Worm (Caenorhabditis elegans) whole organism, L3 larva: ENCODE measurements around the gene ddx-23.

Source experiments
- R02D3.7 ChIP-seq: fragments of 150-350 bp; optimal IDR thresholded peaks from 2 replicates; lab custom pipeline; 2014; ENCODE audit warnings: missing biosample characterization, missing genetic modification characterization
- ZK546.5 ChIP-seq: sonication (generic microtip); optimal IDR thresholded peaks from 2 replicates; lab custom pipeline; 2017; ENCODE audit warnings: missing biosample characterization, missing genetic modification characterization
- aly-2 ChIP-seq: fragments of 150-350 bp; optimal IDR thresholded peaks from 2 replicates; lab custom pipeline; 2014; ENCODE audit warnings: missing biosample characterization, missing genetic modification characterization
- ama-1 ChIP-seq: fragments of 150-350 bp; optimal IDR thresholded peaks from 2 replicates; lab custom pipeline; 2018
- ceh-16 ChIP-seq: sonication (generic microtip); optimal IDR thresholded peaks from 2 replicates; lab custom pipeline; 2017; ENCODE audit warnings: missing biosample characterization, missing genetic modification characterization
- ceh-82 ChIP-seq: fragments of 150-350 bp; optimal IDR thresholded peaks from 2 replicates; lab custom pipeline; 2014; ENCODE audit warnings: missing biosample characterization, missing genetic modification characterization
- ceh-9 ChIP-seq: sonication (generic microtip); optimal IDR thresholded peaks from 2 replicates; lab custom pipeline; 2018; ENCODE audit warnings: missing biosample characterization, missing genetic modification characterization
- daf-12 ChIP-seq: fragments of 150-350 bp; optimal IDR thresholded peaks from 2 replicates; lab custom pipeline; 2014; ENCODE audit warnings: missing biosample characterization, missing genetic modification reagents, missing genetic modification characterization
- egl-27 ChIP-seq: sonication (generic microtip); optimal IDR thresholded peaks from 4 replicates; lab custom pipeline; 2017; ENCODE audit warnings: missing biosample characterization, missing genetic modification reagents, missing genetic modification characterization
- egl-5 ChIP-seq: fragments of 150-350 bp; optimal IDR thresholded peaks from 2 replicates; lab custom pipeline; 2017; ENCODE audit warnings: missing biosample characterization, missing genetic modification reagents, missing genetic modification characterization, inconsistent platforms
- elt-1 ChIP-seq: fragments of 150-350 bp; optimal IDR thresholded peaks from 2 replicates; lab custom pipeline; 2014; ENCODE audit warnings: missing biosample characterization, missing genetic modification characterization
- elt-2 ChIP-seq: sonication (generic microtip); optimal IDR thresholded peaks from 2 replicates; lab custom pipeline; 2016; ENCODE audit warnings: missing genetic modification reagents, mild to moderate bottlenecking, missing genetic modification characterization, missing compliant biosample characterization
- elt-3 ChIP-seq, 3 experiments: fragments of 150-350 bp in 1 of 3; sonication (generic microtip) in 2 of 3; optimal IDR thresholded peaks; 2 replicates in 2 of 3; 4 replicates in 1 of 3; lab custom pipeline; 2014 to 2017; ENCODE audit warnings: missing biosample characterization in 3 of 3, missing genetic modification characterization in 3 of 3
- eor-1 ChIP-seq, 2 experiments: fragments of 150-350 bp; optimal IDR thresholded peaks; 2 replicates each; lab custom pipeline; 2014 to 2018; ENCODE audit warnings: missing biosample characterization in 2 of 2, missing genetic modification characterization in 2 of 2
- fkh-10 ChIP-seq: sonication (generic microtip); optimal IDR thresholded peaks from 2 replicates; lab custom pipeline; 2017; ENCODE audit warnings: missing biosample characterization, missing genetic modification reagents, missing genetic modification characterization
- fos-1 ChIP-seq: fragments of 150-350 bp; optimal IDR thresholded peaks from 2 replicates; lab custom pipeline; 2014; ENCODE audit warnings: missing biosample characterization, missing genetic modification characterization
- hmg-11 ChIP-seq: sonication (generic microtip); optimal IDR thresholded peaks from 2 replicates; lab custom pipeline; 2016; ENCODE audit warnings: missing genetic modification characterization, missing compliant biosample characterization
- jun-1 ChIP-seq: fragments of 150-350 bp; optimal IDR thresholded peaks from 2 replicates; lab custom pipeline; 2014; ENCODE audit warnings: missing biosample characterization, missing genetic modification reagents, missing genetic modification characterization
- lin-39 ChIP-seq: fragments of 150-350 bp; optimal IDR thresholded peaks from 2 replicates; lab custom pipeline; 2018; ENCODE audit warnings: missing biosample characterization, missing genetic modification reagents, missing genetic modification characterization
- lsy-12 ChIP-seq: sonication (generic microtip); optimal IDR thresholded peaks from 2 replicates; lab custom pipeline; 2016; ENCODE audit warnings: mild to moderate bottlenecking, missing genetic modification characterization, missing compliant biosample characterization
- mdl-1 ChIP-seq: fragments of 150-350 bp; optimal IDR thresholded peaks from 2 replicates; lab custom pipeline; 2014; ENCODE audit warnings: missing biosample characterization, missing genetic modification characterization
- nfya-1 ChIP-seq: sonication (generic microtip); optimal IDR thresholded peaks from 2 replicates; lab custom pipeline; 2017; ENCODE audit warnings: missing genetic modification characterization, mild to moderate bottlenecking, missing compliant biosample characterization, antibody characterized with exemption, moderate library complexity; ENCODE audit not compliant: insufficient read depth
- nhr-11 ChIP-seq: fragments of 150-350 bp; optimal IDR thresholded peaks from 2 replicates; lab custom pipeline; 2014; ENCODE audit warnings: missing biosample characterization, missing genetic modification characterization
- nhr-237 ChIP-seq: fragments of 150-350 bp; optimal IDR thresholded peaks from 2 replicates; lab custom pipeline; 2014; ENCODE audit warnings: missing biosample characterization, missing genetic modification characterization
- nhr-25 ChIP-seq: sonication (generic microtip); optimal IDR thresholded peaks from 2 replicates; lab custom pipeline; 2017; ENCODE audit warnings: missing biosample characterization, missing genetic modification characterization
- nhr-28 ChIP-seq: fragments of 150-350 bp; optimal IDR thresholded peaks from 2 replicates; lab custom pipeline; 2014; ENCODE audit warnings: missing biosample characterization, missing genetic modification characterization
- nhr-43 ChIP-seq: sonication (generic microtip); optimal IDR thresholded peaks from 2 replicates; lab custom pipeline; 2016; ENCODE audit warnings: mild to moderate bottlenecking, missing genetic modification characterization, missing compliant biosample characterization; ENCODE audit not compliant: poor library complexity, severe bottlenecking
- nhr-67 ChIP-seq: fragments of 150-350 bp; optimal IDR thresholded peaks from 2 replicates; lab custom pipeline; 2014; ENCODE audit warnings: missing biosample characterization, missing genetic modification characterization
- nhr-76 ChIP-seq: fragments of 150-350 bp; sonication (generic microtip); optimal IDR thresholded peaks from 5 replicates; lab custom pipeline; 2014; ENCODE audit warnings: missing biosample characterization, missing genetic modification characterization
- pqm-1 ChIP-seq: fragments of 150-350 bp; optimal IDR thresholded peaks from 2 replicates; lab custom pipeline; 2017; ENCODE audit warnings: missing biosample characterization, missing genetic modification characterization, inconsistent platforms
- skn-1 ChIP-seq: fragments of 150-350 bp; optimal IDR thresholded peaks from 2 replicates; lab custom pipeline; 2014; ENCODE audit warnings: missing biosample characterization, missing genetic modification characterization
- snpc-4 ChIP-seq: fragments of 150-350 bp; optimal IDR thresholded peaks from 2 replicates; lab custom pipeline; 2014; ENCODE audit warnings: missing biosample characterization, missing genetic modification characterization
- tbx-2 ChIP-seq: sonication (generic microtip); optimal IDR thresholded peaks from 2 replicates; lab custom pipeline; 2016; ENCODE audit warnings: mild to moderate bottlenecking, missing genetic modification characterization, missing compliant biosample characterization
- unc-39 ChIP-seq: sonication (generic microtip); optimal IDR thresholded peaks from 4 replicates; lab custom pipeline; 2017; ENCODE audit warnings: missing biosample characterization, missing genetic modification characterization
- unc-62 ChIP-seq: fragments of 150-350 bp; sonication (generic microtip); optimal IDR thresholded peaks from 4 replicates; lab custom pipeline; 2014; ENCODE audit warnings: missing biosample characterization, missing genetic modification reagents, missing genetic modification characterization
- zag-1 ChIP-seq: fragments of 150-350 bp; optimal IDR thresholded peaks from 2 replicates; lab custom pipeline; 2014; ENCODE audit warnings: missing biosample characterization, missing genetic modification characterization
- ztf-11 ChIP-seq: fragments of 150-350 bp; optimal IDR thresholded peaks from 2 replicates; lab custom pipeline; 2014; ENCODE audit warnings: missing biosample characterization, missing genetic modification characterization
- ztf-4 ChIP-seq: fragments of 150-350 bp; optimal IDR thresholded peaks from 2 replicates; lab custom pipeline; 2014; ENCODE audit warnings: missing biosample characterization, missing genetic modification characterization

The ddx-23 gene

DNA sequence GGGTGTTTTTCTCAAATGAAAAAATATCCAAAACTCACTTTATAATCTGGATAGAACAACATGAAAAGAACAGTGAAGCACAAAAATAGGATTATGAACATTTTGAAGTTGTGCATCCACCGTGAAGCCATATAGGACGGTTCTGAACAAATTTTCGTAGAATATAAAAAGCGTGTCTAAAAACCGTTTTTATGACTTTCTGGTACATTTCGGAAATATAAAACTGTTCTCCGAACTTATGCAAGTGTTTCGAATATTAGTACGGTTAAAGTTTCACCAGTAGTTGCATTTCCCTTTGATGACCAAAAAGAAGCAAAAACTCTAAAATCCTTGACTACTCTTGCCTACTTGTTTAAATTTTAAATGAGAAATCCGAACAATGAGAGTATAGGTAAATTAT, 35.6 kb upstream of the ddx-23 start, which contains the start of gene C28H8.8:
C28H8.8 (minus strand) TSS at position 101 of the 400 bp plus-strand sequence.
- no peak for TF ChIP-seq nhr-43 (tag; lab: Kevin White, UChicago)
- TF ChIP-seq nhr-76 (tag; lab: Kevin White, UChicago): no peak
- TF ChIP-seq ama-1: no peak
- TF ChIP-seq mdl-1 (tag; lab: Kevin White, UChicago): no peak
- TF ChIP-seq ceh-82: no peak
- no peak for TF ChIP-seq eor-1 (tag; optimal IDR thresholded peaks at IDR 0.05; lab: Kevin White, UChicago)
- TF ChIP-seq unc-39 (tag; lab: Kevin White, UChicago): no peak
- no peak for TF ChIP-seq tbx-2
- no peak for TF ChIP-seq egl-5 (tag; lab: Kevin White, UChicago)
- TF ChIP-seq jun-1 (tag; lab: Kevin White, UChicago): no peak
- TF ChIP-seq nhr-237 (tag; lab: Kevin White, UChicago): no peak
- no peak for TF ChIP-seq nhr-67
- no peak for TF ChIP-seq elt-3 (tag; optimal IDR thresholded peaks at IDR 0.05; lab: Kevin White, UChicago)
- no peak for TF ChIP-seq daf-12 (tag; lab: Kevin White, UChicago)
- TF ChIP-seq fos-1 (tag; lab: Kevin White, UChicago): no peak

DNA sequence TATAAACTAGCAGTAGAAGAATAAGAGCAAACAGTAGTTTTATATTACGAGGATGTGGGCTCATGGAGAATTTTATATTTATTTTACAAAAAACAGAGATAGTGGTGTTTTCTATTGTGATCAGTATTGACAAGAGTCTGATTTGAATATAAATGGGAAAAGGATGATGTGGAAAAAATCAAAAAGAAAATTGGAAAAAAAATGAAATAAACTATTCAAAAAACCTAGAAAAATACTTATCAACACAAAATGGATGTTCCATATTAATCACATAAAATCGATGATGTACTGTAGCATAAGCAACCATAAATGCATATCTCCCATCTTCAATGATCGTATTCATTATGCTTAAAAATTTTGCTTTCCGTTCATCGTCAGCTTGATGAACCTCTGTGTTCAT, 33.8 kb upstream of the ddx-23 start, which contains the start of gene C28H8.7:
C28H8.7 (minus strand) TSS at position 101 of the 400 bp plus-strand sequence.
- TF ChIP-seq ZK546.5 (no peak), nfya-1 (no peak), nhr-43 (tag; lab: Kevin White, UChicago) (no peak), zag-1 (tag; lab: Kevin White, UChicago) (no peak), elt-2 (tag; lab: Kevin White, UChicago) (no peak), nhr-76 (tag; lab: Kevin White, UChicago) (no peak)
- TF ChIP-seq, all 47 proteins: peak for 0

DNA sequence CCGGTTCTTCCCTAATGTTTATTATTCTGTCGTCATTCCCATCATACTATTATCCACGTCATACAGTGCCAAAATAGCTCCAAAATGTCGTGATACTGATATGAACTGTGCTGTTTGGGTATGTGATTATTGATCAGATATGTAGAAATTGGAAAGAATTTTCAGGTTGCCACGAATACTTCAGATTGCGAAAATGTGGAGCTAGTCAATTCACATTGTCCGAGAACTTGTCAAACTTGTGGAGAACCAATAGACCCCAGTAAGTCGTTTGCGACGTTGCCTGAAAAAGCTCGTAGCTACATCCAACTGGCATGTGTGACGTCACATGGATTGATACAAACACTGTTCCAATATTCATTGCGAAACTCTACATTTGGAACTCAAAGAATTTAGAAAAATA, 31.4 kb upstream of the ddx-23 start:
- TF ChIP-seq ZK546.5: no peak
- no peak for TF ChIP-seq ama-1
- TF ChIP-seq unc-62 (GFP tag; lab: Kevin White, UChicago): no peak
- TF ChIP-seq nhr-25 (tag; lab: Kevin White, UChicago): no peak
- no peak for TF ChIP-seq snpc-4
- no peak for TF ChIP-seq nhr-237 (tag; lab: Kevin White, UChicago)
- no peak for TF ChIP-seq eor-1 (tag; optimal IDR thresholded peaks at IDR 0.05; lab: Kevin White, UChicago)
- no peak for TF ChIP-seq ztf-11 (tag; lab: Kevin White, UChicago)
- TF ChIP-seq nhr-28 (tag; lab: Kevin White, UChicago): no peak
- no peak for TF ChIP-seq R02D3.7
- TF ChIP-seq lin-39: no peak
- no peak for TF ChIP-seq aly-2 (tag; lab: Kevin White, UChicago)
- TF ChIP-seq hmg-11 (tag; lab: Kevin White, UChicago): no peak
- TF ChIP-seq skn-1 (tag; lab: Kevin White, UChicago): no peak
- no peak for TF ChIP-seq elt-1 (tag; lab: Kevin White, UChicago)
- TF ChIP-seq nhr-76 (tag; lab: Kevin White, UChicago): no peak
- no peak for TF ChIP-seq elt-3 (tag; optimal IDR thresholded peaks at IDR 0.05; lab: Kevin White, UChicago)
- TF ChIP-seq lsy-12 (tag; lab: Kevin White, UChicago): no peak

DNA sequence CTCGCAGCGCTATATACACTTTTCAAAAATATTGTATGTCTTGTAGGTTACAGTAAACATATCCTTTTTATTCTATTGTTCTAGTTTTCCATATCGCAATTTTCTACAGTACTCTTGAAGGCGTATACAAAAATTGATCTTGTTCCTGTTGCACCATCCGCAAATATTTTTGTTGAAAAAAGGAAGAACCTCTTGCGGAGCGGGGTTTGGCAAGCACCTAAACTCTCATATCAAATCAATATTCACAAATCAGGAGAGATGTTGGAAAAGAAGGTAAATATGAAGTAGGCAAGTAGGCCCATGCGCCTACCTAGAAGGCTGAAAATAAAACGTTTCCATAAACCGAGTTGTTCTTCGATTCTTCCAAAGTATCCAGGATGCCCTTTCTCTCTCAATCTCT, 30.9 kb upstream of the ddx-23 start, which contains the start of gene C28H8.5:
C28H8.5 (plus strand) TSS at position 301 of the 400 bp plus-strand sequence.
- TF ChIP-seq jun-1 (tag; lab: Kevin White, UChicago) (no peak), egl-27 (tag; lab: Kevin White, UChicago) (no peak), ztf-11 (tag; lab: Kevin White, UChicago) (no peak), nhr-237 (tag; lab: Kevin White, UChicago) (no peak), fkh-10 (GFP tag; lab: Kevin White, UChicago) (no peak), nhr-11 (tag; lab: Kevin White, UChicago) (no peak), ceh-9 (no peak), daf-12 (tag; lab: Kevin White, UChicago) (no peak), pqm-1 (tag; lab: Kevin White, UChicago) (no peak), hmg-11 (tag; lab: Kevin White, UChicago) (no peak), nhr-67 (no peak), elt-2 (tag; lab: Kevin White, UChicago) (no peak), elt-1 (tag; lab: Kevin White, UChicago) (no peak), ceh-82 (no peak), ztf-4 (tag; lab: Kevin White, UChicago) (no peak), ama-1 (no peak), ceh-16 (tag; lab: Kevin White, UChicago) (no peak), nhr-76 (tag; lab: Kevin White, UChicago) (no peak), mdl-1 (tag; lab: Kevin White, UChicago) (no peak)
- TF ChIP-seq, all 47 proteins: peak for 0
